Worm (Caenorhabditis elegans) whole organism, L4 larva: Measurements from ENCODE around the gene T26C5.5.

Experiments used
- F44E2.7 ChIP-seq: fragments of 200-800 bp; sonication (Bioruptor generic); IDR thresholded peaks from 2 replicates; pipeline ENCODE4 v2.1.2; 2022; ENCODE audit warnings: missing genetic modification characterization, missing compliant biosample characterization
- T20F7.1 ChIP-seq: fragments of 200-800 bp; sonication (Bioruptor generic); optimal IDR thresholded peaks from 2 replicates; lab custom pipeline; 2018; ENCODE audit warnings: mild to moderate bottlenecking, missing genetic modification characterization, missing compliant biosample characterization
- aha-1 ChIP-seq: fragments of 150-350 bp; peaks from one replicate; lab custom pipeline; 2014; ENCODE audit warnings: missing biosample characterization, missing genetic modification characterization
- aly-2 ChIP-seq: sonication (generic microtip); optimal IDR thresholded peaks from 2 replicates; lab custom pipeline; 2018; ENCODE audit warnings: missing biosample characterization, missing genetic modification characterization
- ceh-20 ChIP-seq: fragments of 200-800 bp; sonication (Bioruptor generic); IDR thresholded peaks from 2 replicates; pipeline ENCODE4 v1.3.6; 2022; ENCODE audit warnings: missing genetic modification reagents, missing genetic modification characterization, missing compliant biosample characterization
- cey-2 ChIP-seq: sonication (generic microtip); optimal IDR thresholded peaks from 3 replicates; lab custom pipeline; 2017; ENCODE audit warnings: missing genetic modification characterization, mild to moderate bottlenecking, missing compliant biosample characterization, antibody characterized with exemption, borderline replicate concordance; ENCODE audit not compliant: insufficient read depth
- ctbp-1 ChIP-seq: fragments of 200-800 bp; sonication (Bioruptor generic); IDR thresholded peaks from 2 replicates; pipeline ENCODE4 v1.3.6; 2022; ENCODE audit warnings: missing genetic modification reagents, missing genetic modification characterization, missing compliant biosample characterization
- daf-12 ChIP-seq: fragments of 150-350 bp; optimal IDR thresholded peaks from 2 replicates; lab custom pipeline; 2014; ENCODE audit warnings: missing biosample characterization, missing genetic modification reagents, missing genetic modification characterization
- daf-16 ChIP-seq, 3 experiments: sonication (generic microtip); optimal IDR thresholded peaks; 2 replicates each; lab custom pipeline; 2016 to 2017; ENCODE audit warnings: missing genetic modification characterization in 3 of 3, missing genetic modification reagents in 3 of 3, mild to moderate bottlenecking in 2 of 3, missing compliant biosample characterization in 2 of 3, missing biosample characterization in 1 of 3, moderate library complexity in 1 of 3
- dmd-6 ChIP-seq: fragments of 200-800 bp; sonication (Bioruptor generic); IDR thresholded peaks from 2 replicates; pipeline ENCODE4 v1.3.6; 2022; ENCODE audit warnings: missing genetic modification reagents, missing genetic modification characterization, missing compliant biosample characterization
- dmd-8 ChIP-seq: fragments of 200-800 bp; sonication (Bioruptor generic); IDR thresholded peaks from 2 replicates; pipeline ENCODE4 v1.3.6; 2022; ENCODE audit warnings: missing genetic modification characterization, missing compliant biosample characterization
- duxl-1 ChIP-seq: sonication (generic microtip); optimal IDR thresholded peaks from 2 replicates; lab custom pipeline; 2016; ENCODE audit warnings: mild to moderate bottlenecking, missing genetic modification characterization, moderate library complexity, missing compliant biosample characterization; ENCODE audit not compliant: poor library complexity
- dve-1 ChIP-seq: sonication (generic microtip); optimal IDR thresholded peaks from 2 replicates; lab custom pipeline; 2017; ENCODE audit warnings: antibody characterized with exemption, mild to moderate bottlenecking, missing genetic modification characterization, missing compliant biosample characterization; ENCODE audit not compliant: insufficient read depth
- hif-1 ChIP-seq, 2 experiments: sonication (generic microtip); optimal IDR thresholded peaks; 2 replicates each; lab custom pipeline; 2016 to 2017; ENCODE audit warnings: missing compliant biosample characterization in 2 of 2, missing genetic modification characterization in 2 of 2, missing genetic modification reagents in 2 of 2, missing genotype in 2 of 2, mild to moderate bottlenecking in 1 of 2
- hlh-11 ChIP-seq: fragments of 200-800 bp; sonication (Bioruptor generic); optimal IDR thresholded peaks from 2 replicates; lab custom pipeline; 2018; ENCODE audit warnings: mild to moderate bottlenecking, missing genetic modification characterization, missing compliant biosample characterization
- hlh-30 ChIP-seq: sonication (generic microtip); optimal IDR thresholded peaks from 2 replicates; lab custom pipeline; 2017; ENCODE audit warnings: antibody characterized with exemption, mild to moderate bottlenecking, missing genetic modification characterization, missing compliant biosample characterization; ENCODE audit not compliant: insufficient read depth
- jun-1 ChIP-seq: fragments of 150-350 bp; optimal IDR thresholded peaks from 2 replicates; lab custom pipeline; 2014; ENCODE audit warnings: missing biosample characterization, missing genetic modification reagents, missing genetic modification characterization
- mdl-1 ChIP-seq, 2 experiments: fragments of 150-350 bp in 1 of 2; sonication (generic microtip) in 1 of 2; optimal IDR thresholded peaks; 2 replicates each; lab custom pipeline; 2014 to 2017; ENCODE audit warnings: missing biosample characterization in 2 of 2, missing genetic modification characterization in 2 of 2
- mep-1 ChIP-seq: fragments of 150-350 bp; sonication (generic microtip); optimal IDR thresholded peaks from 3 replicates; lab custom pipeline; 2014; ENCODE audit warnings: missing biosample characterization, missing genetic modification characterization
- mxl-3 ChIP-seq: fragments of 200-800 bp; sonication (Bioruptor generic); optimal IDR thresholded peaks from 2 replicates; lab custom pipeline; 2018; ENCODE audit warnings: mild to moderate bottlenecking, missing genetic modification characterization, missing compliant biosample characterization
- nhr-10 ChIP-seq: fragments of 150-350 bp; optimal IDR thresholded peaks from 2 replicates; lab custom pipeline; 2014; ENCODE audit warnings: missing biosample characterization, missing genetic modification characterization
- nhr-102 ChIP-seq: sonication (generic microtip); optimal IDR thresholded peaks from 2 replicates; lab custom pipeline; 2016; ENCODE audit warnings: mild to moderate bottlenecking, missing genetic modification characterization, moderate library complexity, missing compliant biosample characterization
- nhr-28 ChIP-seq: fragments of 150-350 bp; optimal IDR thresholded peaks from 2 replicates; lab custom pipeline; 2014; ENCODE audit warnings: missing biosample characterization, missing genetic modification characterization
- nhr-42 ChIP-seq: fragments of 200-800 bp; sonication (Bioruptor generic); IDR thresholded peaks from 2 replicates; pipeline ENCODE4 v1.3.6; 2022; ENCODE audit warnings: missing genetic modification characterization, missing compliant biosample characterization
- nhr-48 ChIP-seq: sonication (generic microtip); optimal IDR thresholded peaks from 2 replicates; lab custom pipeline; 2016; ENCODE audit warnings: mild to moderate bottlenecking, missing genetic modification characterization, missing compliant biosample characterization
- nhr-77 ChIP-seq: fragments of 150-350 bp; optimal IDR thresholded peaks from 2 replicates; lab custom pipeline; 2014; ENCODE audit warnings: missing biosample characterization, missing genetic modification characterization
- php-3 ChIP-seq: fragments of 200-800 bp; sonication (Bioruptor generic); IDR thresholded peaks from 2 replicates; pipeline ENCODE4 v1.3.6; 2022; ENCODE audit warnings: missing genetic modification reagents, missing genetic modification characterization, missing compliant biosample characterization
- pqm-1 ChIP-seq: sonication (generic microtip); optimal IDR thresholded peaks from 2 replicates; lab custom pipeline; 2017; ENCODE audit warnings: missing biosample characterization, missing genetic modification characterization
- skn-1 ChIP-seq: fragments of 150-350 bp; optimal IDR thresholded peaks from 2 replicates; lab custom pipeline; 2014; ENCODE audit warnings: missing biosample characterization, missing genetic modification characterization
- snpc-1.2 ChIP-seq: fragments of 200-800 bp; sonication (Bioruptor generic); IDR thresholded peaks from 2 replicates; pipeline ENCODE4 v1.3.6; 2022; ENCODE audit warnings: missing genetic modification reagents, missing genetic modification characterization, missing compliant biosample characterization
- spr-3 ChIP-seq: fragments of 200-800 bp; sonication (Bioruptor generic); optimal IDR thresholded peaks from 2 replicates; lab custom pipeline; 2018; ENCODE audit warnings: mild to moderate bottlenecking, missing genetic modification characterization, missing compliant biosample characterization
- tra-1 ChIP-seq: fragments of 200-800 bp; sonication (Bioruptor generic); IDR thresholded peaks from 2 replicates; pipeline ENCODE4 v1.3.6; 2022; ENCODE audit warnings: missing genetic modification reagents, missing genetic modification characterization, missing compliant biosample characterization
- unc-39 ChIP-seq: sonication (generic microtip); optimal IDR thresholded peaks from 2 replicates; lab custom pipeline; 2017; ENCODE audit warnings: missing biosample characterization, missing genetic modification characterization
- zfp-3 ChIP-seq: fragments of 200-800 bp; sonication (Bioruptor generic); conservative IDR thresholded peaks from 2 replicates; pipeline ENCODE4 v1.3.6; 2022; ENCODE audit warnings: missing genetic modification reagents, missing genetic modification characterization, missing compliant biosample characterization

Gene T26C5.5

ce11 chrII:9246648-9247047 lies at the start of gene T26C5.5:
Gene T26C5.5, minus strand, starts transcription at chrII:9246748.
- TF ChIP-seq hif-1 (tag; optimal IDR thresholded peaks at IDR 0.05; lab: Kevin White, UChicago) (no peak), cey-2 (no peak), dmd-8 (GFP tag; lab: Robert Waterston, UW) (no peak), aha-1 (tag; lab: Kevin White, UChicago) (peak; percentile 16)
- TF ChIP-seq, all 104 proteins: peak for 1

- TF ChIP-seq jun-1 (tag; lab: Kevin White, UChicago) (no peak), nhr-48 (no peak)
These were observed 49.1 kb upstream of the T26C5.5 start, which contains the start of gene C01G6.9 for ce11 chrII:9295678-9296077. Gene C01G6.9, minus strand, starts transcription at chrII:9295818.

- TF ChIP-seq F44E2.7 (GFP tag; lab: Robert Waterston, UW) (no peak), duxl-1 (tag; lab: Kevin White, UChicago) (no peak), snpc-1.2 (GFP tag; lab: Robert Waterston, UW) (no peak), ctbp-1 (GFP tag; lab: Robert Waterston, UW) (no peak), hlh-11 (peak; percentile 88), hlh-30 (tag; lab: Kevin White, UChicago) (peak; percentile 51), mxl-3 (GFP tag; lab: Kevin White, UChicago) (peak; percentile 59), unc-39 (tag; lab: Kevin White, UChicago) (no peak), aha-1 (tag; lab: Kevin White, UChicago) (no peak), T20F7.1 (peak; percentile 21), nhr-48 (peak; percentile 31), nhr-28 (tag; lab: Kevin White, UChicago) (peak; percentile 96), dve-1 (peak; percentile 95), php-3 (GFP tag; lab: Robert Waterston, UW) (peak; percentile 90), ceh-20 (no peak), mep-1 (peak; percentile 60), tra-1 (GFP tag; lab: Robert Waterston, UW) (0 out of 2 replicates have a peak, but pooled peaks have one; percentile 15), zfp-3 (GFP tag; lab: Robert Waterston, UW) (no peak), spr-3 (GFP tag; lab: Kevin White, UChicago) (no peak), mdl-1 (tag; optimal IDR thresholded peaks at IDR 0.05; lab: Kevin White, UChicago) (peak in 1 of 2 experiments; percentile 74), nhr-42 (GFP tag; lab: Robert Waterston, UW) (no peak), nhr-102 (tag; lab: Kevin White, UChicago) (peak; percentile 32), daf-16 (GFP tag; optimal IDR thresholded peaks at IDR 0.05; lab: Kevin White, UChicago) (no peak), daf-16 (tag; optimal IDR thresholded peaks at IDR 0.05; lab: Kevin White, UChicago) (peak; percentile 95), nhr-77 (tag; lab: Kevin White, UChicago) (peak; percentile 89), dmd-6 (GFP tag; lab: Robert Waterston, UW) (peak; percentile 87), aly-2 (tag; lab: Kevin White, UChicago) (no peak), pqm-1 (tag; lab: Kevin White, UChicago) (peak; percentile 90), nhr-10 (tag; lab: Kevin White, UChicago) (peak; percentile 2)
These were observed 45.1 kb upstream of the T26C5.5 start, which contains the start of gene acs-7 for ce11 chrII:9291632-9292031. Gene acs-7, plus strand, starts transcription at chrII:9292017.

- TF ChIP-seq hif-1 (tag; optimal IDR thresholded peaks at IDR 0.05; lab: Kevin White, UChicago) (peak in 1 of 2 experiments; percentile 10), skn-1 (tag; lab: Kevin White, UChicago) (no peak), daf-12 (tag; lab: Kevin White, UChicago) (no peak), nhr-77 (tag; lab: Kevin White, UChicago) (no peak), aha-1 (tag; lab: Kevin White, UChicago) (peak; percentile 45)
These were observed 42.6 kb upstream of the T26C5.5 start for ce11 chrII:9289127-9289526.
